Fruit fly (Drosophila melanogaster) whole organism, embryonic: ENCODE results near the gene Jon66Cii.

Experiments
- Atf3 ChIP-seq: fragments of 200-800 bp; sonication (Bioruptor generic); optimal IDR thresholded peaks from 3 replicates; lab custom pipeline; 2016; ENCODE audit warnings: missing biosample characterization, missing genetic modification characterization
- Bgb ChIP-seq: fragments of 200-800 bp; sonication (Bioruptor generic); IDR thresholded peaks from 2 replicates; pipeline ENCODE4 v1.3.6; 2022; ENCODE audit warnings: missing biosample characterization, missing genetic modification characterization; ENCODE audit not compliant: partially characterized antibody
- CG11456 ChIP-seq: fragments of 200-800 bp; sonication (Bioruptor generic); IDR thresholded peaks from 3 replicates; pipeline ENCODE4 v1.3.6; 2022; ENCODE audit warnings: missing biosample characterization, missing genetic modification characterization
- CG11504 ChIP-seq: fragments of 200-800 bp; sonication (Bioruptor generic); optimal IDR thresholded peaks from 3 replicates; lab custom pipeline; 2019; ENCODE audit warnings: missing biosample characterization, mild to moderate bottlenecking, missing genetic modification characterization, moderate library complexity
- CG12155 ChIP-seq: fragments of 200-800 bp; sonication (Bioruptor generic); optimal IDR thresholded peaks from 3 replicates; lab custom pipeline; 2016; ENCODE audit warnings: missing biosample characterization, missing genetic modification characterization
- CG14860 ChIP-seq: fragments of 200-800 bp; sonication (Bioruptor generic); IDR thresholded peaks from 3 replicates; pipeline ENCODE4 v1.3.6; 2022; ENCODE audit warnings: missing biosample characterization, missing genetic modification characterization; ENCODE audit not compliant: partially characterized antibody
- CG15073 ChIP-seq: fragments of 200-800 bp; sonication (Bioruptor generic); optimal IDR thresholded peaks from 2 replicates; lab custom pipeline; 2016; ENCODE audit warnings: missing biosample characterization, missing genetic modification characterization
- CG15269 ChIP-seq: fragments of 200-800 bp; sonication (Bioruptor generic); optimal IDR thresholded peaks from 2 replicates; lab custom pipeline; 2018; ENCODE audit warnings: missing biosample characterization, mild to moderate bottlenecking, missing genetic modification characterization, moderate library complexity
- CG1529 ChIP-seq: fragments of 200-800 bp; sonication (Bioruptor generic); optimal IDR thresholded peaks from 3 replicates; lab custom pipeline; 2018; ENCODE audit warnings: missing biosample characterization, missing genetic modification characterization
- CG15514 ChIP-seq: fragments of 200-800 bp; sonication (Bioruptor generic); optimal IDR thresholded peaks from 3 replicates; lab custom pipeline; 2017; ENCODE audit warnings: missing biosample characterization, missing genetic modification characterization, mild to moderate bottlenecking, moderate library complexity, missing genetic modification reagents
- CG2678 ChIP-seq: fragments of 200-800 bp; sonication (Bioruptor generic); optimal IDR thresholded peaks from 3 replicates; lab custom pipeline; 2019; ENCODE audit warnings: missing biosample characterization, mild to moderate bottlenecking, missing genetic modification characterization, moderate library complexity
- CG3995 ChIP-seq: fragments of 200-800 bp; sonication (Bioruptor generic); optimal IDR thresholded peaks from 3 replicates; lab custom pipeline; 2016; ENCODE audit warnings: missing biosample characterization, missing genetic modification characterization
- CG43689 ChIP-seq: fragments of 200-800 bp; sonication (Bioruptor generic); IDR thresholded peaks from 2 replicates; pipeline ENCODE4 v1.3.6; 2022; ENCODE audit warnings: missing biosample characterization, missing genetic modification characterization
- CG4404 ChIP-seq: fragments of 200-800 bp; sonication (Bioruptor generic); IDR thresholded peaks from 2 replicates; pipeline ENCODE4 v1.3.6; 2022; ENCODE audit warnings: missing biosample characterization, missing genetic modification characterization
- CG4424 ChIP-seq: fragments of 200-800 bp; sonication (Bioruptor generic); optimal IDR thresholded peaks from 3 replicates; lab custom pipeline; 2016; ENCODE audit warnings: missing biosample characterization, missing genetic modification characterization
- CG4617 ChIP-seq: fragments of 200-800 bp; sonication (Bioruptor generic); optimal IDR thresholded peaks from 3 replicates; lab custom pipeline; 2016; ENCODE audit warnings: missing biosample characterization, missing genetic modification characterization, borderline replicate concordance
- CG6791 ChIP-seq: fragments of 200-800 bp; sonication (Bioruptor generic); IDR thresholded peaks from 3 replicates; pipeline ENCODE4 v1.3.6; 2022; ENCODE audit warnings: missing biosample characterization, missing genetic modification characterization; ENCODE audit not compliant: partially characterized antibody
- CG6854 ChIP-seq: fragments of 200-800 bp; sonication (Bioruptor generic); optimal IDR thresholded peaks from 3 replicates; lab custom pipeline; 2017; ENCODE audit warnings: missing biosample characterization, mild to moderate bottlenecking, missing genetic modification characterization
- CG7963 ChIP-seq: fragments of 200-800 bp; sonication (Bioruptor generic); IDR thresholded peaks from 3 replicates; pipeline ENCODE4 v1.3.6; 2022; ENCODE audit warnings: missing biosample characterization, missing genetic modification characterization; ENCODE audit not compliant: partially characterized antibody
- D ChIP-seq, 2 experiments: fragments of 200-800 bp in 1 of 2; fragments of >200 bp in 1 of 2; sonication (Bioruptor generic) in 1 of 2; optimal IDR thresholded peaks; 2 replicates in 1 of 2; 3 replicates in 1 of 2; lab custom pipeline; 2017; ENCODE audit warnings: mild to moderate bottlenecking in 1 of 2, missing biosample characterization in 1 of 2, missing genetic modification characterization in 1 of 2, missing genetic modification reagents in 1 of 2
- D19B ChIP-seq: fragments of 200-800 bp; sonication (Bioruptor generic); optimal IDR thresholded peaks from 2 replicates; lab custom pipeline; 2017; ENCODE audit warnings: missing biosample characterization, mild to moderate bottlenecking, missing genetic modification characterization
- Fer2 ChIP-seq: fragments of 200-800 bp; sonication (Bioruptor generic); optimal IDR thresholded peaks from 2 replicates; lab custom pipeline; 2018; ENCODE audit warnings: missing biosample characterization, mild to moderate bottlenecking, missing genetic modification characterization, moderate library complexity
- HHEX ChIP-seq: fragments of 200-800 bp; sonication (Bioruptor generic); optimal IDR thresholded peaks from 3 replicates; lab custom pipeline; 2017; ENCODE audit warnings: missing biosample characterization, mild to moderate bottlenecking, missing genetic modification characterization, missing genetic modification reagents
- Hmx ChIP-seq: fragments of 200-800 bp; sonication (Bioruptor generic); optimal IDR thresholded peaks from 2 replicates; lab custom pipeline; 2016; ENCODE audit warnings: missing biosample characterization, missing genetic modification characterization
- Neu2 ChIP-seq: fragments of 200-800 bp; sonication (Bioruptor generic); optimal IDR thresholded peaks from 3 replicates; lab custom pipeline; 2016; ENCODE audit warnings: missing biosample characterization, missing genetic modification characterization, borderline replicate concordance
- Scr ChIP-seq: fragments of 200-800 bp; sonication (Bioruptor generic); IDR thresholded peaks from 2 replicates; pipeline ENCODE4 v1.3.6; 2022; ENCODE audit warnings: missing biosample characterization, missing genetic modification characterization; ENCODE audit not compliant: partially characterized antibody
- Sin3A ChIP-seq: fragments of >200 bp; optimal IDR thresholded peaks from 2 replicates; lab custom pipeline; 2018
- Sox100B ChIP-seq: fragments of 200-800 bp; sonication (Bioruptor generic); optimal IDR thresholded peaks from 3 replicates; lab custom pipeline; 2018; ENCODE audit warnings: missing biosample characterization, mild to moderate bottlenecking, missing genetic modification characterization
- Sry-δ ChIP-seq: fragments of 200-800 bp; sonication (Bioruptor generic); optimal IDR thresholded peaks from 2 replicates; lab custom pipeline; 2016; ENCODE audit warnings: missing biosample characterization, missing genetic modification characterization
- Xbp1 ChIP-seq: fragments of 200-800 bp; sonication (Bioruptor generic); optimal IDR thresholded peaks from 3 replicates; lab custom pipeline; 2016; ENCODE audit warnings: missing biosample characterization, mild to moderate bottlenecking, missing genetic modification characterization
- abd-A ChIP-seq: fragments of 200-800 bp; sonication (Bioruptor generic); optimal IDR thresholded peaks from 3 replicates; lab custom pipeline; 2019; ENCODE audit warnings: missing biosample characterization, mild to moderate bottlenecking, missing genetic modification characterization, moderate library complexity
- br ChIP-seq: fragments of >200 bp; optimal IDR thresholded peaks from 2 replicates; lab custom pipeline; 2017
- cg ChIP-seq: fragments of 200-800 bp; sonication (Bioruptor generic); optimal IDR thresholded peaks from 3 replicates; lab custom pipeline; 2019; ENCODE audit warnings: missing biosample characterization, mild to moderate bottlenecking, missing genetic modification characterization, moderate library complexity
- chm ChIP-seq: fragments of 200-800 bp; sonication (Bioruptor generic); IDR thresholded peaks from 2 replicates; pipeline ENCODE4 v1.3.6; 2022; ENCODE audit warnings: missing biosample characterization, missing genetic modification characterization
- ci ChIP-seq: fragments of 200-800 bp; sonication (Bioruptor generic); IDR thresholded peaks from 3 replicates; pipeline ENCODE4 v1.3.6; 2022; ENCODE audit warnings: missing biosample characterization, missing genetic modification characterization
- croc ChIP-seq: fragments of 200-800 bp; sonication (Bioruptor generic); conservative IDR thresholded peaks from 3 replicates; pipeline ENCODE4 v1.3.6; 2022; ENCODE audit warnings: missing biosample characterization, missing genetic modification characterization
- da ChIP-seq: fragments of 200-800 bp; sonication (Bioruptor generic); optimal IDR thresholded peaks from 2 replicates; lab custom pipeline; 2016; ENCODE audit warnings: missing biosample characterization, missing genetic modification characterization
- dysf ChIP-seq: fragments of 200-800 bp; sonication (Bioruptor generic); IDR thresholded peaks from 3 replicates; pipeline ENCODE4 v1.3.6; 2022; ENCODE audit warnings: missing biosample characterization, missing genetic modification characterization
- knrl ChIP-seq: fragments of 200-800 bp; sonication (Bioruptor generic); IDR thresholded peaks from 3 replicates; pipeline ENCODE4 v1.3.6; 2022; ENCODE audit warnings: missing biosample characterization, missing genetic modification characterization; ENCODE audit not compliant: partially characterized antibody
- pzg ChIP-seq: fragments of 200-800 bp; sonication (Bioruptor generic); optimal IDR thresholded peaks from 3 replicates; lab custom pipeline; 2018; ENCODE audit warnings: missing biosample characterization, mild to moderate bottlenecking, missing genetic modification characterization, moderate library complexity
- sna ChIP-seq: fragments of 200-800 bp; sonication (Bioruptor generic); IDR thresholded peaks from 2 replicates; pipeline ENCODE4 v1.3.6; 2022; ENCODE audit warnings: missing biosample characterization, missing genetic modification characterization; ENCODE audit not compliant: partially characterized antibody
- stwl ChIP-seq: fragments of 200-800 bp; sonication (Bioruptor generic); optimal IDR thresholded peaks from 3 replicates; lab custom pipeline; 2018; ENCODE audit warnings: missing biosample characterization, mild to moderate bottlenecking, missing genetic modification characterization, moderate library complexity
- tio ChIP-seq: fragments of 200-800 bp; sonication (Bioruptor generic); optimal IDR thresholded peaks from 2 replicates; lab custom pipeline; 2017; ENCODE audit warnings: missing biosample characterization, missing genetic modification characterization, inconsistent platforms
- vnd ChIP-seq: fragments of 200-800 bp; sonication (Bioruptor generic); IDR thresholded peaks from 3 replicates; pipeline ENCODE4 v1.3.6; 2022; ENCODE audit warnings: missing biosample characterization, missing genetic modification characterization; ENCODE audit not compliant: partially characterized antibody
- vvl ChIP-seq: fragments of 200-800 bp; sonication (Bioruptor generic); IDR thresholded peaks from 2 replicates; pipeline ENCODE4 v1.3.6; 2022; ENCODE audit warnings: missing biosample characterization, missing genetic modification characterization
- wek ChIP-seq: fragments of 200-800 bp; sonication (Bioruptor generic); optimal IDR thresholded peaks from 3 replicates; lab custom pipeline; 2018; ENCODE audit warnings: missing biosample characterization, mild to moderate bottlenecking, missing genetic modification characterization, moderate library complexity
- wor ChIP-seq: fragments of 200-800 bp; sonication (Bioruptor generic); IDR thresholded peaks from 2 replicates; pipeline ENCODE4 v1.3.6; 2022; ENCODE audit warnings: missing biosample characterization, missing genetic modification characterization
- zfh1 ChIP-seq: fragments of 200-800 bp; sonication (Bioruptor generic); IDR thresholded peaks from 3 replicates; pipeline ENCODE4 v1.3.6; 2022; ENCODE audit warnings: missing biosample characterization, missing genetic modification characterization

The Jon66Cii gene

dm6 chr3L:8358776-8359455 is 34.5 kb downstream of the Jon66Cii start (continued):
- no peak for TF ChIP-seq CG15073
- TF ChIP-seq CG4404 (GFP tag; lab: Robert Waterston, UW): no peak
- TF ChIP-seq wor (GFP tag; lab: Robert Waterston, UW): no peak
- no peak for TF ChIP-seq Atf3
- TF ChIP-seq CG15269: no peak
- no peak for TF ChIP-seq CG2678 (tag; lab: Kevin White, UChicago)
- TF ChIP-seq da: no peak
- no peak for TF ChIP-seq cg (GFP tag; lab: Kevin White, UChicago)
- no peak for TF ChIP-seq CG1529 (GFP tag; lab: Kevin White, UChicago)
- TF ChIP-seq D (optimal IDR thresholded peaks at IDR 0.05; lab: Kevin White, UChicago): no peak
- TF ChIP-seq D (GFP tag; optimal IDR thresholded peaks at IDR 0.05; lab: Kevin White, UChicago): no peak
- TF ChIP-seq CG14860 (GFP tag; lab: Robert Waterston, UW): peak; percentile 65; the same call in 1 of the 3 replicates
- TF ChIP-seq Hmx (GFP tag; lab: Kevin White, UChicago): no peak
- TF ChIP-seq Xbp1 (GFP tag; lab: Kevin White, UChicago): no peak
- TF ChIP-seq HHEX (GFP tag; lab: Kevin White, UChicago): no peak
- peak; percentile 55; the same call in 2 of the 3 replicates for TF ChIP-seq ci (GFP tag; lab: Robert Waterston, UW)
- TF ChIP-seq Sin3A (lab: Kevin White, UChicago): peak; percentile 42
- TF ChIP-seq CG6854: peak; percentile 12
- TF ChIP-seq dysf (GFP tag; lab: Robert Waterston, UW): no peak
- TF ChIP-seq tio: no peak
- peak; percentile 60 for TF ChIP-seq Bgb (GFP tag; lab: Robert Waterston, UW)
- TF ChIP-seq CG4617 (GFP tag; lab: Kevin White, UChicago): no peak
- peak; percentile 22 for TF ChIP-seq stwl (tag; lab: Kevin White, UChicago)
- no peak for TF ChIP-seq wek (GFP tag; lab: Kevin White, UChicago)
- TF ChIP-seq Sry-δ (GFP tag; lab: Kevin White, UChicago): peak; percentile 55
- peak; percentile 32 for TF ChIP-seq pzg
- TF ChIP-seq CG6791 (GFP tag; lab: Robert Waterston, UW): peak; percentile 74
- no peak for TF ChIP-seq CG11504
- TF ChIP-seq chm (GFP tag; lab: Robert Waterston, UW): no peak
- TF ChIP-seq zfh1: no peak
- no peak for TF ChIP-seq Neu2 (GFP tag; lab: Kevin White, UChicago)
- TF ChIP-seq CG15514 (GFP tag; lab: Kevin White, UChicago): no peak
- peak; percentile 70; the same call in 1 of the 3 replicates for TF ChIP-seq vnd (GFP tag; lab: Robert Waterston, UW)
- no peak for TF ChIP-seq abd-A (tag; lab: Kevin White, UChicago)
- no peak for TF ChIP-seq croc (GFP tag; lab: Robert Waterston, UW)
- 0 out of 3 replicates have a peak, but pooled peaks have one; percentile 17 for TF ChIP-seq CG7963 (GFP tag; lab: Robert Waterston, UW)
- no peak for TF ChIP-seq CG3995 (GFP tag; lab: Kevin White, UChicago)
- no peak for TF ChIP-seq D19B (GFP tag; lab: Kevin White, UChicago)
- TF ChIP-seq CG43689 (GFP tag; lab: Robert Waterston, UW): no peak
- TF ChIP-seq Sox100B (GFP tag; lab: Kevin White, UChicago): no peak
- no peak for TF ChIP-seq CG11456 (GFP tag; lab: Robert Waterston, UW)
- no peak for TF ChIP-seq CG4424 (GFP tag; lab: Kevin White, UChicago)
- TF ChIP-seq CG12155 (GFP tag; lab: Kevin White, UChicago): peak; percentile 80
- 0 out of 3 replicates have a peak, but pooled peaks have one; percentile 37 for TF ChIP-seq knrl (GFP tag; lab: Robert Waterston, UW)
- TF ChIP-seq Scr (GFP tag; lab: Robert Waterston, UW): peak; percentile 72
- peak; percentile 29; the same call in 1 of the 2 replicates for TF ChIP-seq vvl
- TF ChIP-seq br (lab: Kevin White, UChicago): no peak
- TF ChIP-seq sna: peak; percentile 66; the same call in 1 of the 2 replicates
- TF ChIP-seq Fer2 (tag; lab: Kevin White, UChicago): no peak
